Worm (Caenorhabditis elegans) whole organism, late embryonic: ENCODE results near the gene Y73B6BL.12.

Experiments
- ama-1 ChIP-seq: fragments of 150-350 bp; optimal IDR thresholded peaks from 2 replicates; lab custom pipeline; 2014
- ceh-19 ChIP-seq: fragments of 200-800 bp; sonication (Bioruptor generic); optimal IDR thresholded peaks from 2 replicates; lab custom pipeline; 2018; ENCODE audit warnings: mild to moderate bottlenecking, missing genetic modification characterization, missing compliant biosample characterization
- ceh-30 ChIP-seq: fragments of 150-350 bp; optimal IDR thresholded peaks from 2 replicates; lab custom pipeline; 2014; ENCODE audit warnings: missing biosample characterization, missing genetic modification characterization
- fkh-10 ChIP-seq: fragments of 150-350 bp; optimal IDR thresholded peaks from 2 replicates; lab custom pipeline; 2014; ENCODE audit warnings: missing biosample characterization, missing genetic modification reagents, missing genetic modification characterization
- lin-11 ChIP-seq: fragments of 200-800 bp; sonication (Bioruptor generic); optimal IDR thresholded peaks from 2 replicates; lab custom pipeline; 2018; ENCODE audit warnings: mild to moderate bottlenecking, missing genetic modification characterization, missing compliant biosample characterization
- nhr-11 ChIP-seq: fragments of 150-350 bp; optimal IDR thresholded peaks from 2 replicates; lab custom pipeline; 2014; ENCODE audit warnings: missing biosample characterization, missing genetic modification characterization
- pha-4 ChIP-seq: fragments of 150-350 bp; optimal IDR thresholded peaks from 2 replicates; lab custom pipeline; 2018; ENCODE audit warnings: missing biosample characterization, missing genetic modification reagents, missing genetic modification characterization
- pqm-1 ChIP-seq: sonication (generic microtip); optimal IDR thresholded peaks from 2 replicates; lab custom pipeline; 2016; ENCODE audit warnings: missing genetic modification characterization, missing compliant biosample characterization

- TF ChIP-seq ceh-19 (no peak), lin-11 (tag; lab: Kevin White, UChicago) (no peak), ama-1 (no peak), nhr-11 (tag; lab: Kevin White, UChicago) (no peak), fkh-10 (GFP tag; lab: Kevin White, UChicago) (no peak), ceh-30 (tag; lab: Kevin White, UChicago) (no peak), pha-4 (tag; lab: Kevin White, UChicago) (no peak), pqm-1 (tag; lab: Kevin White, UChicago) (no peak)
Observed at ce11 chrIV:6330790-6331189, 13.5 kb upstream of the Y73B6BL.12 start.
